Worm (Caenorhabditis elegans) whole organism, L2 larva: ENCODE measurements around the gene bath-45.
"Not testable (repeated sequence)": the region's sequence is repeated elsewhere in the genome, so short reads cannot be mapped to it uniquely, and the experiment has no call there.

ENCODE experiments used
- F13H6.1 ChIP-seq: sonication (generic microtip); optimal IDR thresholded peaks from 2 replicates; lab custom pipeline; 2016; ENCODE audit warnings: missing genetic modification characterization, missing compliant biosample characterization
- Y55F3AM.14 ChIP-seq: fragments of 200-800 bp; sonication (Bioruptor generic); optimal IDR thresholded peaks from 2 replicates; lab custom pipeline; 2018; ENCODE audit warnings: mild to moderate bottlenecking, missing genetic modification characterization, missing compliant biosample characterization
- ZK546.5 ChIP-seq: sonication (generic microtip); optimal IDR thresholded peaks from 2 replicates; lab custom pipeline; 2017; ENCODE audit warnings: missing biosample characterization, missing genetic modification characterization
- blmp-1 ChIP-seq: sonication (generic microtip); optimal IDR thresholded peaks from 2 replicates; lab custom pipeline; 2017; ENCODE audit warnings: missing genetic modification characterization, mild to moderate bottlenecking, missing compliant biosample characterization, antibody characterized with exemption, moderate library complexity; ENCODE audit not compliant: insufficient read depth
- ceh-16 ChIP-seq: fragments of 150-350 bp; optimal IDR thresholded peaks from 2 replicates; lab custom pipeline; 2014; ENCODE audit warnings: missing biosample characterization, missing genetic modification characterization
- ceh-82 ChIP-seq: fragments of 150-350 bp; optimal IDR thresholded peaks from 2 replicates; lab custom pipeline; 2014; ENCODE audit warnings: missing biosample characterization, missing genetic modification characterization
- crh-2 ChIP-seq: sonication (generic microtip); optimal IDR thresholded peaks from 2 replicates; lab custom pipeline; 2017; ENCODE audit warnings: missing biosample characterization, missing genetic modification characterization
- egl-27 ChIP-seq: sonication (generic microtip); optimal IDR thresholded peaks from 3 replicates; lab custom pipeline; 2017; ENCODE audit warnings: missing biosample characterization, missing genetic modification reagents, missing genetic modification characterization
- elt-1 ChIP-seq: fragments of 150-350 bp; optimal IDR thresholded peaks from 2 replicates; lab custom pipeline; 2014; ENCODE audit warnings: missing biosample characterization, missing genetic modification characterization
- elt-3 ChIP-seq: sonication (generic microtip); optimal IDR thresholded peaks from 2 replicates; lab custom pipeline; 2017; ENCODE audit warnings: missing biosample characterization, missing genetic modification characterization
- fos-1 ChIP-seq: fragments of 150-350 bp; optimal IDR thresholded peaks from 2 replicates; lab custom pipeline; 2014; ENCODE audit warnings: missing biosample characterization, missing genetic modification characterization
- gmeb-1 ChIP-seq: fragments of 150-350 bp; optimal IDR thresholded peaks from 2 replicates; lab custom pipeline; 2014; ENCODE audit warnings: missing biosample characterization, missing genetic modification characterization
- lin-11 ChIP-seq: fragments of 150-350 bp; sonication (generic microtip); optimal IDR thresholded peaks from 2 replicates; lab custom pipeline; 2014; ENCODE audit warnings: missing biosample characterization, missing genetic modification characterization, inconsistent platforms, mixed read lengths
- lin-13 ChIP-seq: fragments of 150-350 bp; optimal IDR thresholded peaks from 2 replicates; lab custom pipeline; 2014; ENCODE audit warnings: missing biosample characterization, missing genetic modification reagents, missing genetic modification characterization
- lsy-2 ChIP-seq, 2 experiments: fragments of 150-350 bp in 1 of 2; sonication (generic microtip) in 1 of 2; optimal IDR thresholded peaks; 2 replicates each; lab custom pipeline; 2014 to 2017; ENCODE audit warnings: missing biosample characterization in 2 of 2, missing genetic modification characterization in 2 of 2
- mdl-1 ChIP-seq, 2 experiments: fragments of 150-350 bp in 1 of 2; sonication (generic microtip) in 1 of 2; optimal IDR thresholded peaks; 2 replicates each; lab custom pipeline; 2017; ENCODE audit warnings: missing biosample characterization in 2 of 2, missing genetic modification characterization in 2 of 2
- nhr-11 ChIP-seq: fragments of 150-350 bp; optimal IDR thresholded peaks from 2 replicates; lab custom pipeline; 2014; ENCODE audit warnings: missing biosample characterization, missing genetic modification characterization
- nhr-12 ChIP-seq: fragments of 150-350 bp; optimal IDR thresholded peaks from 2 replicates; lab custom pipeline; 2014; ENCODE audit warnings: missing biosample characterization, missing genetic modification characterization
- nhr-129 ChIP-seq: fragments of 150-350 bp; optimal IDR thresholded peaks from 2 replicates; lab custom pipeline; 2014; ENCODE audit warnings: missing biosample characterization, missing genetic modification characterization
- nhr-21 ChIP-seq: fragments of 150-350 bp; optimal IDR thresholded peaks from 2 replicates; lab custom pipeline; 2014; ENCODE audit warnings: missing biosample characterization, missing genetic modification characterization
- nhr-23 ChIP-seq: fragments of 150-350 bp; optimal IDR thresholded peaks from 2 replicates; lab custom pipeline; 2014; ENCODE audit warnings: missing biosample characterization, missing genetic modification reagents, missing genetic modification characterization
- nhr-237 ChIP-seq: fragments of 150-350 bp; optimal IDR thresholded peaks from 2 replicates; lab custom pipeline; 2014; ENCODE audit warnings: missing biosample characterization, missing genetic modification characterization
- nhr-6 ChIP-seq: fragments of 150-350 bp; optimal IDR thresholded peaks from 2 replicates; lab custom pipeline; 2014; ENCODE audit warnings: missing biosample characterization, missing genetic modification characterization
- nhr-77 ChIP-seq: fragments of 150-350 bp; optimal IDR thresholded peaks from 2 replicates; lab custom pipeline; 2014; ENCODE audit warnings: missing biosample characterization, missing genetic modification characterization
- peb-1 ChIP-seq: fragments of 150-350 bp; optimal IDR thresholded peaks from 2 replicates; lab custom pipeline; 2014; ENCODE audit warnings: missing biosample characterization, missing genetic modification characterization
- sem-4 ChIP-seq: fragments of 150-350 bp; optimal IDR thresholded peaks from 2 replicates; lab custom pipeline; 2014; ENCODE audit warnings: missing biosample characterization, missing genetic modification reagents, missing genetic modification characterization
- skn-1 ChIP-seq: sonication (generic microtip); optimal IDR thresholded peaks from 2 replicates; lab custom pipeline; 2017; ENCODE audit warnings: missing biosample characterization, missing genetic modification characterization
- sma-3 ChIP-seq: sonication (generic microtip); optimal IDR thresholded peaks from 2 replicates; lab custom pipeline; 2016; ENCODE audit warnings: missing genetic modification reagents, missing genetic modification characterization, missing compliant biosample characterization
- sma-9 ChIP-seq, 2 experiments: fragments of 150-350 bp in 1 of 2; sonication (generic microtip) in 1 of 2; optimal IDR thresholded peaks; 2 replicates each; lab custom pipeline; 2014 to 2016; ENCODE audit warnings: missing genetic modification characterization in 2 of 2, mild to moderate bottlenecking in 1 of 2, missing biosample characterization in 1 of 2, missing compliant biosample characterization in 1 of 2, missing genetic modification reagents in 1 of 2, moderate library complexity in 1 of 2
- unc-39 ChIP-seq: fragments of 150-350 bp; optimal IDR thresholded peaks from 2 replicates; lab custom pipeline; 2014; ENCODE audit warnings: missing biosample characterization, missing genetic modification characterization
- unc-55 ChIP-seq: fragments of 150-350 bp; sonication (generic microtip); optimal IDR thresholded peaks from 3 replicates; lab custom pipeline; 2014; ENCODE audit warnings: missing biosample characterization, missing genetic modification reagents, missing genetic modification characterization
- unc-62 ChIP-seq: fragments of 150-350 bp; optimal IDR thresholded peaks from 2 replicates; lab custom pipeline; 2014; ENCODE audit warnings: missing biosample characterization, missing genetic modification reagents, missing genetic modification characterization
- zag-1 ChIP-seq: fragments of 150-350 bp; optimal IDR thresholded peaks from 2 replicates; lab custom pipeline; 2014; ENCODE audit warnings: missing biosample characterization, missing genetic modification characterization
- ztf-1 ChIP-seq: fragments of 200-800 bp; sonication (Bioruptor generic); conservative IDR thresholded peaks from 2 replicates; pipeline ENCODE4 v1.3.6; 2022; ENCODE audit warnings: missing genetic modification characterization, missing compliant biosample characterization
- ztf-11 ChIP-seq: sonication (generic microtip); optimal IDR thresholded peaks from 2 replicates; lab custom pipeline; 2017; ENCODE audit warnings: missing biosample characterization, missing genetic modification characterization
- ztf-4 ChIP-seq: fragments of 150-350 bp; optimal IDR thresholded peaks from 2 replicates; lab custom pipeline; 2014; ENCODE audit warnings: missing biosample characterization, missing genetic modification characterization

Gene bath-45

DNA sequence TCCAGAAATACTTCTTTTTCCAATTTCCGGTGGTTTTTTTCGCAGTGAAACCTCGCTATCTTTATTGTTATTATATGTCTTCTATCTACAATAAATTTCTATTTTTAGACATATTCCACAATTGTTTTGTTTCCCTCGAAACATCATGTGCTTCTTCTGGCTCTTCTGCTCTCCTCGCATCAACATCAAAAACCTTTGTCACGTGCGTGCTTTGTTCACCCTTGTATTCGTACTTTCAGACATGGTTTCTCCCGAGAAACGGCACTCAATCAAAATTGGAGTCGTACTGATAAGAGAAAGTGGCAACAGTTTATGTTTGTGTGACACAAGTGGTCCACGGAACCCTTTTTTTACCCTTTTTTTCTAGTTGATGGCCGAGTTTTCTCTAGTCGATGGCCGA lies 45.1 kb upstream of the bath-45 start (continued):
- no peak for TF ChIP-seq mdl-1 (tag; optimal IDR thresholded peaks at IDR 0.05; lab: Kevin White, UChicago)
- no peak for TF ChIP-seq egl-27 (tag; lab: Kevin White, UChicago)
- no peak for TF ChIP-seq elt-3 (tag; lab: Kevin White, UChicago)
- no peak for TF ChIP-seq ceh-82
- TF ChIP-seq ztf-4 (tag; lab: Kevin White, UChicago), result no peak
- TF ChIP-seq nhr-21, result no peak
- peak; percentile 25 for TF ChIP-seq sma-3 (GFP tag; lab: Kevin White, UChicago)
- TF ChIP-seq lin-13 (GFP tag; lab: Kevin White, UChicago), result no peak
- TF ChIP-seq nhr-23 (tag; lab: Kevin White, UChicago), result no peak
- no peak for TF ChIP-seq ZK546.5 (tag; lab: Kevin White, UChicago)
- TF ChIP-seq Y55F3AM.14 (GFP tag; lab: Kevin White, UChicago), result no peak
- TF ChIP-seq skn-1 (tag; lab: Kevin White, UChicago), result no peak
- TF ChIP-seq nhr-77 (tag; lab: Kevin White, UChicago), result no peak
- no peak for TF ChIP-seq lsy-2 (tag; optimal IDR thresholded peaks at IDR 0.05; lab: Kevin White, UChicago)
- no peak for TF ChIP-seq unc-62 (GFP tag; lab: Kevin White, UChicago)
- TF ChIP-seq unc-39 (tag; lab: Kevin White, UChicago), result no peak
- TF ChIP-seq blmp-1 (tag; lab: Kevin White, UChicago), result no peak
- peak; percentile 57 for TF ChIP-seq F13H6.1

DNA sequence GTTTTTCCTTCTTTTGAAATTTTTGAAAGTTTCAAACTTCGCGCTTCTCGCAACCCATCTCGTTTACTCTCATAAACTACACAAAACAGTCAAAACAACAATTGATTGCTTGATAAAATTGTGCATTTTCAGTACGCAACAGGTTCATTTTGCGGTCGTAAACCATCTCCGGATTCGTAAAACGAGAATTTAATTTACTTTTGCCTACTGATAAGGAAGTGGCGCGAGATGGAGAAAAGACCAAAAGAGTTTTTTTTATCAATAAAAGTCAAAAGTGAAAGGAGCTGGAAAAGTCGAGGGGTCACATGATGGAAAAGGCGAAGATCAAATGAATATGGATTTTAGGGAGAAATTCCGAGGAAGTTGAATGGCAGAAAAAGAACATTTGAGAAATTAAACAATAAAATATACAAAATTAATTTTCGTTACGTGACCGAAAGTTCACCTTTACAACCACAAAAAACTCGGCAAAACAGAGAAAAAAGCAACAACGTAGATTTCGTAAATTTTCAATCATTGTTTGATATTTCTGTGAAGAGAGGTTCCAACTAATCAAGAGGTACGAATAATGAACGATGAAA lies 43.9 kb upstream of the bath-45 start, which contains the start of gene F42G4.6:
F42G4.6 (plus strand) TSS at position 531 of the 581 bp plus-strand sequence.
- TF ChIP-seq sem-4 (tag; lab: Kevin White, UChicago) (no peak), nhr-237 (tag; lab: Kevin White, UChicago) (no peak), crh-2 (tag; lab: Kevin White, UChicago) (peak; percentile 26), zag-1 (tag; lab: Kevin White, UChicago) (no peak), gmeb-1 (tag; lab: Kevin White, UChicago) (peak; percentile 49), peb-1 (tag; lab: Kevin White, UChicago) (no peak), nhr-12 (no peak), nhr-21 (no peak), sma-9 (GFP tag; optimal IDR thresholded peaks at IDR 0.05; lab: Kevin White, UChicago) (peak; percentile 12), sma-9 (tag; optimal IDR thresholded peaks at IDR 0.05; lab: Kevin White, UChicago) (no peak), nhr-129 (tag; lab: Kevin White, UChicago) (no peak), unc-39 (tag; lab: Kevin White, UChicago) (no peak), ztf-11 (tag; lab: Kevin White, UChicago) (no peak), fos-1 (tag; lab: Kevin White, UChicago) (peak; percentile 74)

DNA sequence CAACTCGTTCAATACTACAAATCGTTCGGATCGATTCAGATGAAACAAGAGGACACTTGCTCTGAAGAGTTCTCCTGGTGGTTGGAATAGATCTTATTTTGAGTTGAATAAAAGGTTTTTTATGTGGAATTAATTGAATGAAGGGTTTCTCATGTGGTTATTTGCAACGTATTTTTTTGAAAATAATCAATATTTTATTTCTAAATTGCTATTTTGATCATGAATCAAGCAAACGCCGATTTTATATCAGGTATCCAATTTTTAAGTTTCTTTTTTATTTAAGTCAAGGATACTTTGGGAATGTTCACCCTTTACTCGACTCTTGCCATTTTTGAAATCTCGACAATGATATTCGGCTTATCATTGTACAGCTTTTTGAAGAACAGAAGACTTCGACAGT lies 42.2 kb upstream of the bath-45 start, which contains the start of gene Y81G3A.2:
Y81G3A.2 (plus strand) TSS at position 301 of the 400 bp plus-strand sequence.
- TF ChIP-seq lsy-2 (tag; optimal IDR thresholded peaks at IDR 0.05; lab: Kevin White, UChicago); elt-1 (tag; lab: Kevin White, UChicago); ZK546.5 (tag; lab: Kevin White, UChicago): not testable (repeated sequence)

DNA sequence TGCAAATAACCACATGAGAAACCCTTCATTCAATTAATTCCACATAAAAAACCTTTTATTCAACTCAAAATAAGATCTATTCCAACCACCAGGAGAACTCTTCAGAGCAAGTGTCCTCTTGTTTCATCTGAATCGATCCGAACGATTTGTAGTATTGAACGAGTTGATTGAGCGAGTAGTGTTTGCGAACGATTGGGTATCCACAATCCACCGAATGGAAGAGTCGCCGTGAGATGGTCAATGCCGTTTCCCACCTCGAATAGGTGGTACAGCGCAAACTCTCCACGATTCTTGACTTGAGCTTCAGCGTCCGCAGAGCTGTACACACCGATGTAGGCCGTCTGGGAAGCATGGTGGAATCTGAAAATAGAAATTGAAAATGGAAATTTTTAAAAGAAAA lies 40.4 kb upstream of the bath-45 start, which contains the start of gene Y81G3A.6:
Y81G3A.6 (minus strand) TSS at position 101 of the 400 bp plus-strand sequence.
- TF ChIP-seq lin-13 (GFP tag; lab: Kevin White, UChicago); ztf-11 (tag; lab: Kevin White, UChicago); gmeb-1 (tag; lab: Kevin White, UChicago): not testable (repeated sequence)

DNA sequence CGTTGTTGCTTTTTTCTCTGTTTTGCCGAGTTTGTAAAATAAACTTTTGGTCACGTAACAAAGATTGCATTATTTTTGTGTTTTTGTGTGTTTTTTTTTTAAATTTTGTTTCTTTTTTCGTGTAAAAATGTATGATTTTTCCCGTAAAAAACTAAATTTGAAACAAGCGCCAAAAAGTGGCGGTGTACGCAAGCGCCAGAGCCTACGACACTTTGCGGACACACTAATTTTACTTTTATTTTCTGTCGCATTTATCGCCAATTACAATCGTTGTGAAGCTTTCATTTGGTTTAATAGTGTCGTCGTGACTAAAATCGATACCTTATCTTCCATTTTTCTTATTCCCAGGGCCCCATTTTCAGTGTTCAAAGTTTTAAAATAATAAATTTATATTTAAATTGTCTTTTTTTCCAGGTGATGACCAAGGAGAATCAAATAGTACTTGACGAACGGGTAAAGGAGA lies 39.0 kb upstream of the bath-45 start, which contains the start of the genes Y81G3A.1 and gcn-2:
Y81G3A.1 (minus strand) TSS at position 175 of the 463 bp plus-strand sequence.
gcn-2 (plus strand) TSS at position 413 of the 463 bp plus-strand sequence.
- peak; percentile 96 for TF ChIP-seq gmeb-1 (tag; lab: Kevin White, UChicago)
- peak; percentile 36 for TF ChIP-seq ceh-16 (tag; lab: Kevin White, UChicago)
- TF ChIP-seq lsy-2 (tag; optimal IDR thresholded peaks at IDR 0.05; lab: Kevin White, UChicago), result peak in 1 of 2 experiments; percentile 46
- peak; percentile 29 for TF ChIP-seq sma-3 (GFP tag; lab: Kevin White, UChicago)
- TF ChIP-seq blmp-1 (tag; lab: Kevin White, UChicago), result no peak
- no peak for TF ChIP-seq mdl-1 (tag; optimal IDR thresholded peaks at IDR 0.05; lab: Kevin White, UChicago)
- TF ChIP-seq nhr-77 (tag; lab: Kevin White, UChicago), result no peak
- TF ChIP-seq ztf-1 (GFP tag; lab: Robert Waterston, UW), result no peak
- peak; percentile 0 for TF ChIP-seq nhr-21
- TF ChIP-seq sem-4 (tag; lab: Kevin White, UChicago), result no peak
- no peak for TF ChIP-seq nhr-237 (tag; lab: Kevin White, UChicago)
- peak; percentile 10 for TF ChIP-seq fos-1 (tag; lab: Kevin White, UChicago)
- TF ChIP-seq nhr-11 (tag; lab: Kevin White, UChicago), result no peak
- TF ChIP-seq sma-9 (GFP tag; optimal IDR thresholded peaks at IDR 0.05; lab: Kevin White, UChicago), result peak; percentile 52
- no peak for TF ChIP-seq sma-9 (tag; optimal IDR thresholded peaks at IDR 0.05; lab: Kevin White, UChicago)
- TF ChIP-seq nhr-129 (tag; lab: Kevin White, UChicago), result peak; percentile 46
- no peak for TF ChIP-seq ZK546.5 (tag; lab: Kevin White, UChicago)
- no peak for TF ChIP-seq peb-1 (tag; lab: Kevin White, UChicago)
- TF ChIP-seq unc-55 (GFP tag; lab: Kevin White, UChicago), result peak; percentile 70
- TF ChIP-seq nhr-6 (tag; lab: Kevin White, UChicago), result no peak
- peak; percentile 46 for TF ChIP-seq crh-2 (tag; lab: Kevin White, UChicago)
- TF ChIP-seq unc-62 (GFP tag; lab: Kevin White, UChicago), result no peak
- peak; percentile 19 for TF ChIP-seq lin-11 (tag; lab: Kevin White, UChicago)
